Worm (Caenorhabditis elegans) whole organism, L4 larva: ENCODE results near the gene epg-3.

Experiments used
- F10B5.3 ChIP-seq: sonication (generic microtip); optimal IDR thresholded peaks from 2 replicates; lab custom pipeline; 2016; ENCODE audit warnings: mild to moderate bottlenecking, missing genetic modification characterization, missing compliant biosample characterization
- F26F4.8 ChIP-seq: fragments of 200-800 bp; sonication (Bioruptor generic); conservative IDR thresholded peaks from 2 replicates; pipeline ENCODE4 v1.3.6; 2022; ENCODE audit warnings: missing genetic modification characterization, missing compliant biosample characterization
- F37D6.2 ChIP-seq: sonication (generic microtip); optimal IDR thresholded peaks from 2 replicates; lab custom pipeline; 2016; ENCODE audit warnings: mild to moderate bottlenecking, missing genetic modification characterization, missing compliant biosample characterization
- R02D3.7 ChIP-seq: fragments of 150-350 bp; sonication (generic microtip); optimal IDR thresholded peaks from 3 replicates; lab custom pipeline; 2014; ENCODE audit warnings: missing biosample characterization, missing genetic modification characterization
- T20F7.1 ChIP-seq: fragments of 200-800 bp; sonication (Bioruptor generic); optimal IDR thresholded peaks from 2 replicates; lab custom pipeline; 2018; ENCODE audit warnings: mild to moderate bottlenecking, missing genetic modification characterization, missing compliant biosample characterization
- T26A8.4 ChIP-seq: fragments of 200-800 bp; sonication (Bioruptor generic); IDR thresholded peaks from 2 replicates; pipeline ENCODE4 v1.3.6; 2022; ENCODE audit warnings: missing genetic modification characterization, missing compliant biosample characterization
- ZK337.2 ChIP-seq: fragments of 200-800 bp; sonication (Bioruptor generic); IDR thresholded peaks from 2 replicates; pipeline ENCODE4 v1.3.6; 2022; ENCODE audit warnings: missing genetic modification reagents, missing genetic modification characterization, missing compliant biosample characterization
- aly-2 ChIP-seq: sonication (generic microtip); optimal IDR thresholded peaks from 2 replicates; lab custom pipeline; 2018; ENCODE audit warnings: missing biosample characterization, missing genetic modification characterization
- ama-1 ChIP-seq: fragments of 150-350 bp; optimal IDR thresholded peaks from 2 replicates; lab custom pipeline; 2014; ENCODE audit warnings: inconsistent platforms, mixed read lengths
- attf-4 ChIP-seq: sonication (generic microtip); optimal IDR thresholded peaks from 3 replicates; lab custom pipeline; 2017; ENCODE audit warnings: missing biosample characterization, missing genetic modification characterization
- ceh-44 ChIP-seq: fragments of 200-800 bp; sonication (Bioruptor generic); IDR thresholded peaks from 2 replicates; pipeline ENCODE4 v1.3.6; 2022; ENCODE audit warnings: missing genetic modification reagents, missing genetic modification characterization, missing compliant biosample characterization
- ceh-82 ChIP-seq: sonication (generic microtip); optimal IDR thresholded peaks from 2 replicates; lab custom pipeline; 2017; ENCODE audit warnings: missing biosample characterization, missing genetic modification characterization
- ces-1 ChIP-seq: fragments of 150-350 bp; sonication (generic microtip); optimal IDR thresholded peaks from 4 replicates; lab custom pipeline; 2014; ENCODE audit warnings: missing biosample characterization, missing genetic modification reagents, missing genetic modification characterization
- ctbp-1 ChIP-seq: fragments of 200-800 bp; sonication (Bioruptor generic); IDR thresholded peaks from 2 replicates; pipeline ENCODE4 v1.3.6; 2022; ENCODE audit warnings: missing genetic modification reagents, missing genetic modification characterization, missing compliant biosample characterization
- daf-16 ChIP-seq, 3 experiments: sonication (generic microtip); optimal IDR thresholded peaks; 2 replicates each; lab custom pipeline; 2016 to 2017; ENCODE audit warnings: missing genetic modification characterization in 3 of 3, missing genetic modification reagents in 3 of 3, mild to moderate bottlenecking in 2 of 3, missing compliant biosample characterization in 2 of 3, missing biosample characterization in 1 of 3, moderate library complexity in 1 of 3
- dmd-6 ChIP-seq: fragments of 200-800 bp; sonication (Bioruptor generic); IDR thresholded peaks from 2 replicates; pipeline ENCODE4 v1.3.6; 2022; ENCODE audit warnings: missing genetic modification reagents, missing genetic modification characterization, missing compliant biosample characterization
- dmd-9 ChIP-seq: fragments of 200-800 bp; sonication (Bioruptor generic); IDR thresholded peaks from 2 replicates; pipeline ENCODE4 v1.3.6; 2022; ENCODE audit warnings: missing genetic modification reagents, missing genetic modification characterization, missing compliant biosample characterization
- dpl-1 ChIP-seq: fragments of 150-350 bp; optimal IDR thresholded peaks from 2 replicates; lab custom pipeline; 2014; ENCODE audit warnings: missing biosample characterization, missing genetic modification reagents, missing genetic modification characterization
- duxl-1 ChIP-seq: sonication (generic microtip); optimal IDR thresholded peaks from 2 replicates; lab custom pipeline; 2016; ENCODE audit warnings: mild to moderate bottlenecking, missing genetic modification characterization, moderate library complexity, missing compliant biosample characterization; ENCODE audit not compliant: poor library complexity
- dve-1 ChIP-seq: sonication (generic microtip); optimal IDR thresholded peaks from 2 replicates; lab custom pipeline; 2017; ENCODE audit warnings: antibody characterized with exemption, mild to moderate bottlenecking, missing genetic modification characterization, missing compliant biosample characterization; ENCODE audit not compliant: insufficient read depth
- fos-1 ChIP-seq: fragments of 150-350 bp; optimal IDR thresholded peaks from 2 replicates; lab custom pipeline; 2014; ENCODE audit warnings: missing biosample characterization, missing genetic modification characterization
- hlh-30 ChIP-seq: sonication (generic microtip); optimal IDR thresholded peaks from 2 replicates; lab custom pipeline; 2017; ENCODE audit warnings: antibody characterized with exemption, mild to moderate bottlenecking, missing genetic modification characterization, missing compliant biosample characterization; ENCODE audit not compliant: insufficient read depth
- lin-13 ChIP-seq: fragments of 150-350 bp; optimal IDR thresholded peaks from 2 replicates; lab custom pipeline; 2014; ENCODE audit warnings: missing biosample characterization, missing genetic modification reagents, missing genetic modification characterization
- lin-38 ChIP-seq: fragments of 200-800 bp; sonication (Bioruptor generic); IDR thresholded peaks from 2 replicates; pipeline ENCODE4 v1.3.6; 2022; ENCODE audit warnings: missing genetic modification reagents, missing genetic modification characterization, missing compliant biosample characterization
- lir-3 ChIP-seq: sonication (generic microtip); optimal IDR thresholded peaks from 2 replicates; lab custom pipeline; 2016; ENCODE audit warnings: mild to moderate bottlenecking, missing genetic modification characterization, missing compliant biosample characterization
- lsy-2 ChIP-seq, 2 experiments: fragments of 150-350 bp in 1 of 2; sonication (generic microtip) in 1 of 2; optimal IDR thresholded peaks; 2 replicates each; lab custom pipeline; 2014 to 2017; ENCODE audit warnings: missing biosample characterization in 2 of 2, missing genetic modification characterization in 2 of 2
- mep-1 ChIP-seq: fragments of 150-350 bp; sonication (generic microtip); optimal IDR thresholded peaks from 3 replicates; lab custom pipeline; 2014; ENCODE audit warnings: missing biosample characterization, missing genetic modification characterization
- mes-2 ChIP-seq: sonication (generic microtip); optimal IDR thresholded peaks from 2 replicates; lab custom pipeline; 2016; ENCODE audit warnings: missing genotype, mild to moderate bottlenecking, missing genetic modification characterization, missing compliant biosample characterization; ENCODE audit not compliant: poor library complexity, severe bottlenecking
- mxl-2 ChIP-seq: fragments of 200-800 bp; sonication (Bioruptor generic); conservative IDR thresholded peaks from 2 replicates; pipeline ENCODE4 v1.3.6; 2022; ENCODE audit warnings: missing genetic modification reagents, missing genetic modification characterization, missing compliant biosample characterization
- nhr-102 ChIP-seq: sonication (generic microtip); optimal IDR thresholded peaks from 2 replicates; lab custom pipeline; 2016; ENCODE audit warnings: mild to moderate bottlenecking, missing genetic modification characterization, moderate library complexity, missing compliant biosample characterization
- nhr-25 ChIP-seq: sonication (generic microtip); optimal IDR thresholded peaks from 2 replicates; lab custom pipeline; 2017; ENCODE audit warnings: missing genetic modification characterization, mild to moderate bottlenecking, missing compliant biosample characterization, antibody characterized with exemption, moderate library complexity, borderline replicate concordance; ENCODE audit not compliant: insufficient read depth
- nhr-28 ChIP-seq: fragments of 150-350 bp; optimal IDR thresholded peaks from 2 replicates; lab custom pipeline; 2014; ENCODE audit warnings: missing biosample characterization, missing genetic modification characterization
- nhr-42 ChIP-seq: fragments of 200-800 bp; sonication (Bioruptor generic); IDR thresholded peaks from 2 replicates; pipeline ENCODE4 v1.3.6; 2022; ENCODE audit warnings: missing genetic modification characterization, missing compliant biosample characterization
- nhr-6 ChIP-seq: fragments of 150-350 bp; optimal IDR thresholded peaks from 2 replicates; lab custom pipeline; 2014; ENCODE audit warnings: missing biosample characterization, missing genetic modification characterization
- pha-4 ChIP-seq, 2 experiments: fragments of 150-350 bp in 1 of 2; fragments of 200-800 bp in 1 of 2; sonication (Bioruptor generic) in 1 of 2; IDR thresholded peaks in 1 of 2; optimal IDR thresholded peaks in 1 of 2; 2 replicates each; pipeline versions ENCODE4 v1.3.6 to Lab custom; 2014 to 2022; ENCODE audit warnings: missing genetic modification characterization in 2 of 2, missing genetic modification reagents in 2 of 2, missing biosample characterization in 1 of 2, missing compliant biosample characterization in 1 of 2
- pqm-1 ChIP-seq: sonication (generic microtip); optimal IDR thresholded peaks from 2 replicates; lab custom pipeline; 2017; ENCODE audit warnings: missing biosample characterization, missing genetic modification characterization
- rbr-2 ChIP-seq: sonication (generic microtip); optimal IDR thresholded peaks from 2 replicates; lab custom pipeline; 2016; ENCODE audit warnings: missing genotype, missing genetic modification characterization, missing compliant biosample characterization
- sdz-12 ChIP-seq: fragments of 200-800 bp; sonication (Bioruptor generic); optimal IDR thresholded peaks from 2 replicates; lab custom pipeline; 2018; ENCODE audit warnings: mild to moderate bottlenecking, missing genetic modification characterization, missing compliant biosample characterization
- skn-1 ChIP-seq: fragments of 150-350 bp; optimal IDR thresholded peaks from 2 replicates; lab custom pipeline; 2014; ENCODE audit warnings: missing biosample characterization, missing genetic modification characterization
- snpc-1.2 ChIP-seq: fragments of 200-800 bp; sonication (Bioruptor generic); IDR thresholded peaks from 2 replicates; pipeline ENCODE4 v1.3.6; 2022; ENCODE audit warnings: missing genetic modification reagents, missing genetic modification characterization, missing compliant biosample characterization
- spr-1 ChIP-seq: sonication (generic microtip); optimal IDR thresholded peaks from 2 replicates; lab custom pipeline; 2016; ENCODE audit warnings: mild to moderate bottlenecking, missing genetic modification characterization, missing compliant biosample characterization
- tag-97 ChIP-seq: fragments of 200-800 bp; sonication (Bioruptor generic); IDR thresholded peaks from 2 replicates; pipeline ENCODE4 v1.3.6; 2022; ENCODE audit warnings: missing genetic modification characterization, missing compliant biosample characterization
- tra-1 ChIP-seq: fragments of 200-800 bp; sonication (Bioruptor generic); IDR thresholded peaks from 2 replicates; pipeline ENCODE4 v1.3.6; 2022; ENCODE audit warnings: missing genetic modification reagents, missing genetic modification characterization, missing compliant biosample characterization
- zfp-3 ChIP-seq: fragments of 200-800 bp; sonication (Bioruptor generic); conservative IDR thresholded peaks from 2 replicates; pipeline ENCODE4 v1.3.6; 2022; ENCODE audit warnings: missing genetic modification reagents, missing genetic modification characterization, missing compliant biosample characterization
- zip-11 ChIP-seq: fragments of 200-800 bp; sonication (Bioruptor generic); IDR thresholded peaks from 2 replicates; pipeline ENCODE4 v1.3.6; 2022; ENCODE audit warnings: missing genetic modification characterization, missing compliant biosample characterization

epg-3 gene

ce11 chrIII:12916459-12916858, 18.1 kb upstream of the epg-3 start:
- TF ChIP-seq snpc-1.2 (GFP tag; lab: Robert Waterston, UW) = no peak
- TF ChIP-seq dpl-1 (GFP tag; lab: Kevin White, UChicago) = no peak
- TF ChIP-seq ces-1 (GFP tag; lab: Kevin White, UChicago) = peak; percentile 18

- TF ChIP-seq F26F4.8 (GFP tag; lab: Robert Waterston, UW) (no peak), R02D3.7 (tag; lab: Kevin White, UChicago) (no peak), sdz-12 (GFP tag; lab: Kevin White, UChicago) (no peak), pqm-1 (tag; lab: Kevin White, UChicago) (peak; percentile 30), lsy-2 (tag; optimal IDR thresholded peaks at IDR 0.05; lab: Kevin White, UChicago) (peak in 1 of 2 experiments; percentile 19), dve-1 (peak; percentile 42), zip-11 (GFP tag; lab: Robert Waterston, UW) (no peak), daf-16 (GFP tag; optimal IDR thresholded peaks at IDR 0.05; lab: Kevin White, UChicago) (no peak), daf-16 (tag; optimal IDR thresholded peaks at IDR 0.05; lab: Kevin White, UChicago) (peak; percentile 62), nhr-42 (GFP tag; lab: Robert Waterston, UW) (no peak), F10B5.3 (tag; lab: Kevin White, UChicago) (no peak), hlh-30 (no peak), aly-2 (tag; lab: Kevin White, UChicago) (no peak), lir-3 (tag; lab: Kevin White, UChicago) (no peak), ctbp-1 (GFP tag; lab: Robert Waterston, UW) (no peak), ceh-44 (no peak), dmd-6 (GFP tag; lab: Robert Waterston, UW) (no peak), mxl-2 (GFP tag; lab: Robert Waterston, UW) (no peak), mep-1 (tag; lab: Kevin White, UChicago) (peak; percentile 40), lin-38 (no peak), tra-1 (no peak), ZK337.2 (GFP tag; lab: Robert Waterston, UW) (no peak), mes-2 (tag; lab: Kevin White, UChicago) (peak; percentile 32)
These were observed 16.7 kb upstream of the epg-3 start for ce11 chrIII:12917852-12918251.

ce11 chrIII:12918575-12918974, 15.9 kb upstream of the epg-3 start, which contains the start of gene Y37D8A.16:
Y37D8A.16 (minus strand) TSS chrIII:12918675.
- TF ChIP-seq lin-38 (no peak), fos-1 (tag; lab: Kevin White, UChicago) (no peak), skn-1 (tag; lab: Kevin White, UChicago) (no peak), rbr-2 (tag; lab: Kevin White, UChicago) (no peak), ama-1 (lab: Kevin White, UChicago) (no peak), spr-1 (tag; lab: Kevin White, UChicago) (no peak), T20F7.1 (GFP tag; lab: Kevin White, UChicago) (no peak), nhr-6 (no peak), tag-97 (GFP tag; lab: Robert Waterston, UW) (no peak), T26A8.4 (GFP tag; lab: Robert Waterston, UW) (no peak)

ce11 chrIII:12919882-12920281, 14.6 kb upstream of the epg-3 start:
- peak in 1 of 2 experiments; percentile 43 for TF ChIP-seq lsy-2 (tag; optimal IDR thresholded peaks at IDR 0.05; lab: Kevin White, UChicago)
- no peak for TF ChIP-seq dmd-9 (GFP tag; lab: Robert Waterston, UW)
- peak; percentile 53; the same call in 1 of the 2 replicates for TF ChIP-seq T26A8.4 (GFP tag; lab: Robert Waterston, UW)
- TF ChIP-seq ceh-82 (tag; lab: Kevin White, UChicago) = no peak
- no peak for TF ChIP-seq zfp-3 (GFP tag; lab: Robert Waterston, UW)
- no peak for TF ChIP-seq pha-4 (GFP tag; IDR thresholded peaks at IDR 0.05; lab: Robert Waterston, UW)
- TF ChIP-seq pha-4 (tag; optimal IDR thresholded peaks at IDR 0.05; lab: Kevin White, UChicago) = peak; percentile 75
- TF ChIP-seq nhr-102 = no peak
- no peak for TF ChIP-seq aly-2 (tag; lab: Kevin White, UChicago)
- peak; percentile 52 for TF ChIP-seq hlh-30
- peak; percentile 6 for TF ChIP-seq dpl-1 (GFP tag; lab: Kevin White, UChicago)
- no peak for TF ChIP-seq F37D6.2 (tag; lab: Kevin White, UChicago)
- peak; percentile 20 for TF ChIP-seq duxl-1 (tag; lab: Kevin White, UChicago)
- no peak for TF ChIP-seq rbr-2 (tag; lab: Kevin White, UChicago)
- TF ChIP-seq nhr-28 = peak; percentile 38
- TF ChIP-seq attf-4 = no peak
- peak; percentile 30; the same call in 1 of the 2 replicates for TF ChIP-seq dmd-6 (GFP tag; lab: Robert Waterston, UW)
- TF ChIP-seq lin-13 (GFP tag; lab: Kevin White, UChicago) = no peak
- no peak for TF ChIP-seq nhr-25
